Worm (Caenorhabditis elegans) whole organism, L2 larva: Measurements from ENCODE around the gene chil-8.
A peak's percentile ranks its signal among the peaks of the same experiment; 100 is the strongest.

ENCODE experiments used
- C34F6.9 ChIP-seq: fragments of 150-350 bp; optimal IDR thresholded peaks from 2 replicates; lab custom pipeline; 2014; ENCODE audit warnings: missing biosample characterization, missing genetic modification characterization
- R02D3.7 ChIP-seq: fragments of 150-350 bp; optimal IDR thresholded peaks from 2 replicates; lab custom pipeline; 2014; ENCODE audit warnings: missing biosample characterization, missing genetic modification characterization
- Y55F3AM.14 ChIP-seq: fragments of 200-800 bp; sonication (Bioruptor generic); optimal IDR thresholded peaks from 2 replicates; lab custom pipeline; 2018; ENCODE audit warnings: mild to moderate bottlenecking, missing genetic modification characterization, missing compliant biosample characterization
- ZK546.5 ChIP-seq: sonication (generic microtip); optimal IDR thresholded peaks from 2 replicates; lab custom pipeline; 2017; ENCODE audit warnings: missing biosample characterization, missing genetic modification characterization
- ama-1 ChIP-seq: fragments of 150-350 bp; optimal IDR thresholded peaks from 2 replicates; lab custom pipeline; 2018; ENCODE audit warnings: inconsistent platforms
- ceh-82 ChIP-seq: fragments of 150-350 bp; optimal IDR thresholded peaks from 2 replicates; lab custom pipeline; 2014; ENCODE audit warnings: missing biosample characterization, missing genetic modification characterization
- crh-2 ChIP-seq: sonication (generic microtip); optimal IDR thresholded peaks from 2 replicates; lab custom pipeline; 2017; ENCODE audit warnings: missing biosample characterization, missing genetic modification characterization
- dmd-4 ChIP-seq: sonication (generic microtip); optimal IDR thresholded peaks from 2 replicates; lab custom pipeline; 2017; ENCODE audit warnings: missing biosample characterization, missing genetic modification characterization
- egl-27 ChIP-seq: sonication (generic microtip); optimal IDR thresholded peaks from 3 replicates; lab custom pipeline; 2017; ENCODE audit warnings: missing biosample characterization, missing genetic modification reagents, missing genetic modification characterization
- elt-3 ChIP-seq: sonication (generic microtip); optimal IDR thresholded peaks from 2 replicates; lab custom pipeline; 2017; ENCODE audit warnings: missing biosample characterization, missing genetic modification characterization
- fos-1 ChIP-seq: fragments of 150-350 bp; optimal IDR thresholded peaks from 2 replicates; lab custom pipeline; 2014; ENCODE audit warnings: missing biosample characterization, missing genetic modification characterization
- gmeb-1 ChIP-seq: fragments of 150-350 bp; optimal IDR thresholded peaks from 2 replicates; lab custom pipeline; 2014; ENCODE audit warnings: missing biosample characterization, missing genetic modification characterization
- lin-11 ChIP-seq: fragments of 150-350 bp; sonication (generic microtip); optimal IDR thresholded peaks from 2 replicates; lab custom pipeline; 2014; ENCODE audit warnings: missing biosample characterization, missing genetic modification characterization, inconsistent platforms, mixed read lengths
- lin-13 ChIP-seq: fragments of 150-350 bp; optimal IDR thresholded peaks from 2 replicates; lab custom pipeline; 2014; ENCODE audit warnings: missing biosample characterization, missing genetic modification reagents, missing genetic modification characterization
- lsy-2 ChIP-seq, 2 experiments: fragments of 150-350 bp in 1 of 2; sonication (generic microtip) in 1 of 2; optimal IDR thresholded peaks; 2 replicates each; lab custom pipeline; 2014 to 2017; ENCODE audit warnings: missing biosample characterization in 2 of 2, missing genetic modification characterization in 2 of 2
- mab-5 ChIP-seq: fragments of 150-350 bp; optimal IDR thresholded peaks from 2 replicates; lab custom pipeline; 2014; ENCODE audit warnings: missing biosample characterization, missing genetic modification characterization
- mbf-1 ChIP-seq: sonication (generic microtip); optimal IDR thresholded peaks from 2 replicates; lab custom pipeline; 2017; ENCODE audit warnings: missing biosample characterization, missing genetic modification characterization
- mdl-1 ChIP-seq, 2 experiments: fragments of 150-350 bp in 1 of 2; sonication (generic microtip) in 1 of 2; optimal IDR thresholded peaks; 2 replicates each; lab custom pipeline; 2017; ENCODE audit warnings: missing biosample characterization in 2 of 2, missing genetic modification characterization in 2 of 2
- nhr-12 ChIP-seq: fragments of 150-350 bp; optimal IDR thresholded peaks from 2 replicates; lab custom pipeline; 2014; ENCODE audit warnings: missing biosample characterization, missing genetic modification characterization
- nhr-129 ChIP-seq: fragments of 150-350 bp; optimal IDR thresholded peaks from 2 replicates; lab custom pipeline; 2014; ENCODE audit warnings: missing biosample characterization, missing genetic modification characterization
- nhr-21 ChIP-seq: fragments of 150-350 bp; optimal IDR thresholded peaks from 2 replicates; lab custom pipeline; 2014; ENCODE audit warnings: missing biosample characterization, missing genetic modification characterization
- nhr-237 ChIP-seq: fragments of 150-350 bp; optimal IDR thresholded peaks from 2 replicates; lab custom pipeline; 2014; ENCODE audit warnings: missing biosample characterization, missing genetic modification characterization
- nhr-25 ChIP-seq: fragments of 150-350 bp; sonication (generic microtip); optimal IDR thresholded peaks from 3 replicates; lab custom pipeline; 2014; ENCODE audit warnings: missing biosample characterization, missing genetic modification characterization
- nhr-77 ChIP-seq: fragments of 150-350 bp; optimal IDR thresholded peaks from 2 replicates; lab custom pipeline; 2014; ENCODE audit warnings: missing biosample characterization, missing genetic modification characterization
- peb-1 ChIP-seq: fragments of 150-350 bp; optimal IDR thresholded peaks from 2 replicates; lab custom pipeline; 2014; ENCODE audit warnings: missing biosample characterization, missing genetic modification characterization
- sem-4 ChIP-seq: fragments of 150-350 bp; optimal IDR thresholded peaks from 2 replicates; lab custom pipeline; 2014; ENCODE audit warnings: missing biosample characterization, missing genetic modification reagents, missing genetic modification characterization
- sma-3 ChIP-seq: sonication (generic microtip); optimal IDR thresholded peaks from 2 replicates; lab custom pipeline; 2016; ENCODE audit warnings: missing genetic modification reagents, missing genetic modification characterization, missing compliant biosample characterization
- unc-39 ChIP-seq: fragments of 150-350 bp; optimal IDR thresholded peaks from 2 replicates; lab custom pipeline; 2014; ENCODE audit warnings: missing biosample characterization, missing genetic modification characterization
- unc-55 ChIP-seq: fragments of 150-350 bp; sonication (generic microtip); optimal IDR thresholded peaks from 3 replicates; lab custom pipeline; 2014; ENCODE audit warnings: missing biosample characterization, missing genetic modification reagents, missing genetic modification characterization
- unc-62 ChIP-seq: fragments of 150-350 bp; optimal IDR thresholded peaks from 2 replicates; lab custom pipeline; 2014; ENCODE audit warnings: missing biosample characterization, missing genetic modification reagents, missing genetic modification characterization
- zag-1 ChIP-seq: fragments of 150-350 bp; optimal IDR thresholded peaks from 2 replicates; lab custom pipeline; 2014; ENCODE audit warnings: missing biosample characterization, missing genetic modification characterization
- ztf-1 ChIP-seq: fragments of 200-800 bp; sonication (Bioruptor generic); conservative IDR thresholded peaks from 2 replicates; pipeline ENCODE4 v1.3.6; 2022; ENCODE audit warnings: missing genetic modification characterization, missing compliant biosample characterization
- ztf-11 ChIP-seq: sonication (generic microtip); optimal IDR thresholded peaks from 2 replicates; lab custom pipeline; 2017; ENCODE audit warnings: missing biosample characterization, missing genetic modification characterization

Gene chil-8

DNA sequence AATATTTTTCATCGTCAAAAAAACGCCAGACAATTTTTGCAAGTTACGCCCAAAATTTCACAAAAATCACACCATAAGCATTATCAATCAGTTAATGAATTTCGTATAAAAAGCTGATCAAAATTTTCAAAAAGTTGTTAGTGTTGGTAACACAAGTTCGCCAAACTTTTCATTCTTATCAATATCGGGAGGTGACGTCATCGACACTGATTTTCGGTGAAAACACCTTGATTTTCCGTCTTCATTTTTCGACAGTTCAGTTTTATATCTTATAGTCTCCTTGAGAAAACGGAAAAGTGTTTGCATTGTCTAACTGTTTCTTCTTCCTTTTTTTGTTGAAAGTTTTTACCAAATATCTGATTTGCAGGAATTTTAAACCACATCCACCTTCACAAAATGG, 8.0 kb upstream of the chil-8 start, which contains the start of gene C08H9.15:
C08H9.15 (plus strand) TSS at position 368 of the 400 bp plus-strand sequence.
- peak; percentile 64 for TF ChIP-seq sma-3 (GFP tag; lab: Kevin White, UChicago)
- TF ChIP-seq ama-1 = no peak
- no peak for TF ChIP-seq nhr-129 (tag; lab: Kevin White, UChicago)
- peak; percentile 31 for TF ChIP-seq nhr-25

DNA sequence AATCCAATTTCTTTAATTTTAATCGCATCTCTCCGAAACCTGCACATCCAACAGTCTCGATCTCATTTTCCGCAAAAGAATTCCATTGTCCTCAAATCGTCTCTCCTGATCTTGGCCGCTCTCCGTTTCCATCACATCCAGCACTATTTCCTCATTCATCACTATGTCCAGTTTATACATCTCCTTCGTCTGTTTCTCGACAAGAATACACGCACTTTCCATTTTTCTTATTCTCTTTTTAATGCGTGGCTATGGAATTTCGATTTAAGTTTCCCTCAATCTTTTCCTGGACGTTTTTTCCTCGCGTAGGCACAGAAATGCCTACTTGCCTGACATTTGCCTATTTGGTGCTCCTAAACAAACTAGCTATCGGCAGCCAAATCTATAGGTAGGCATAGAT, 7.0 kb upstream of the chil-8 start:
- TF ChIP-seq ztf-11 (tag; lab: Kevin White, UChicago) (no peak), fos-1 (tag; lab: Kevin White, UChicago) (no peak), crh-2 (no peak), nhr-12 (tag; lab: Kevin White, UChicago) (no peak), peb-1 (no peak)

ce11 chrII:9874508-9875229, 1.8 kb upstream of the chil-8 start, which contains the start of the genes chil-2 and ctsa-3.2:
Gene chil-2, minus strand, starts transcription at chrII:9874608.
Gene ctsa-3.2, plus strand, starts transcription at chrII:9875179.
- TF ChIP-seq unc-55 (GFP tag; lab: Kevin White, UChicago) (no peak), unc-62 (GFP tag; lab: Kevin White, UChicago) (no peak), egl-27 (no peak), ZK546.5 (tag; lab: Kevin White, UChicago) (no peak), lin-13 (GFP tag; lab: Kevin White, UChicago) (no peak), R02D3.7 (tag; lab: Kevin White, UChicago) (no peak), peb-1 (no peak), lin-11 (no peak), ztf-1 (GFP tag; lab: Robert Waterston, UW) (no peak), fos-1 (tag; lab: Kevin White, UChicago) (no peak), sem-4 (no peak), ceh-82 (tag; lab: Kevin White, UChicago) (no peak), Y55F3AM.14 (GFP tag; lab: Kevin White, UChicago) (no peak)

DNA sequence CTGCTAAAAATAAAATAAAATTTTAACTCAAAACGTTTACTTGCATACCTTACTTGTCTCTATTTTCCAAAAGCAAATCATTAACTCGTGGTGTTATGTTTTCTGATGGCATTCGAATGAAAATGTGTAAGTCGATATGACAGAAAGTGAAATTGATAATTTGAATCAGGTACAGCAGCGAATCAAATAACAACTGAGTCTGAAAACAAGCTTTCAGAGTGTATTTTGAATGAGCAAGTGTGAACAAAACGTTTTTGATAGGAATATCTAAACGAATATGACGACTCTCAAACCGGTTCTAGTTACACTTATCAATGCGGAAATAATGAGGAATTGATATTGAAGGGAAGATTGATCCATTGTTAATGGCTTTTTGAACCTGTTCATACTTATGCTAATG, 1.8 kb downstream of the chil-8 start, which contains the start of gene chil-7:
chil-7 (minus strand) TSS at position 112 of the 400 bp plus-strand sequence.
- TF ChIP-seq ama-1 = no peak
- TF ChIP-seq nhr-77 = no peak
- TF ChIP-seq dmd-4 (tag; lab: Kevin White, UChicago) = no peak
- no peak for TF ChIP-seq C34F6.9 (tag; lab: Kevin White, UChicago)
- no peak for TF ChIP-seq ceh-82 (tag; lab: Kevin White, UChicago)
- TF ChIP-seq lin-11 = no peak
- TF ChIP-seq ztf-11 (tag; lab: Kevin White, UChicago) = no peak
- TF ChIP-seq mab-5 (tag; lab: Kevin White, UChicago) = no peak
- TF ChIP-seq zag-1 (tag; lab: Kevin White, UChicago) = no peak
- no peak for TF ChIP-seq gmeb-1 (tag; lab: Kevin White, UChicago)
- no peak for TF ChIP-seq unc-55 (GFP tag; lab: Kevin White, UChicago)
- TF ChIP-seq lsy-2 (tag; optimal IDR thresholded peaks at IDR 0.05; lab: Kevin White, UChicago) = no peak
- no peak for TF ChIP-seq unc-62 (GFP tag; lab: Kevin White, UChicago)
- TF ChIP-seq nhr-129 (tag; lab: Kevin White, UChicago) = no peak

ce11 chrII:9868698-9869097, 4.2 kb downstream of the chil-8 start, which contains the start of gene old-1:
Gene old-1, minus strand, starts transcription at chrII:9868747.
- no peak for TF ChIP-seq nhr-21 (tag; lab: Kevin White, UChicago)
- TF ChIP-seq sem-4 = no peak
- no peak for TF ChIP-seq nhr-77
- TF ChIP-seq mbf-1 (tag; lab: Kevin White, UChicago) = no peak
- TF ChIP-seq mdl-1 (tag; optimal IDR thresholded peaks at IDR 0.05; lab: Kevin White, UChicago) = no peak
- TF ChIP-seq ceh-82 (tag; lab: Kevin White, UChicago) = no peak
- no peak for TF ChIP-seq crh-2
- TF ChIP-seq elt-3 (tag; lab: Kevin White, UChicago) = no peak
- TF ChIP-seq nhr-237 (tag; lab: Kevin White, UChicago) = no peak

- TF ChIP-seq elt-3 (tag; lab: Kevin White, UChicago) (no peak), unc-39 (tag; lab: Kevin White, UChicago) (no peak), fos-1 (tag; lab: Kevin White, UChicago) (no peak), mbf-1 (tag; lab: Kevin White, UChicago) (no peak), nhr-21 (tag; lab: Kevin White, UChicago) (no peak)
These were observed 4.7 kb downstream of the chil-8 start for ce11 chrII:9868207-9868606.
